Fruit fly (Drosophila melanogaster) whole organism, embryonic: ENCODE measurements around the gene CG8563.
A peak's percentile ranks its signal among the peaks of the same experiment; 100 is the strongest.

Source experiments
- Blimp-1 ChIP-seq: fragments of 200-800 bp; sonication (Bioruptor generic); optimal IDR thresholded peaks from 3 replicates; lab custom pipeline; 2018; ENCODE audit warnings: missing biosample characterization, missing genetic modification characterization, mild to moderate bottlenecking, moderate library complexity, missing genetic modification reagents
- CG11085 ChIP-seq: fragments of 200-800 bp; sonication (Bioruptor generic); IDR thresholded peaks from 2 replicates; pipeline ENCODE4 v1.3.6; 2022; ENCODE audit warnings: missing biosample characterization, missing genetic modification characterization
- CG12071 ChIP-seq: fragments of 200-800 bp; sonication (Bioruptor generic); optimal IDR thresholded peaks from 3 replicates; lab custom pipeline; 2018; ENCODE audit warnings: missing biosample characterization, mild to moderate bottlenecking, missing genetic modification characterization
- CG12391 ChIP-seq: fragments of 200-800 bp; sonication (Bioruptor generic); optimal IDR thresholded peaks from 3 replicates; lab custom pipeline; 2018; ENCODE audit warnings: missing biosample characterization, mild to moderate bottlenecking, missing genetic modification characterization, moderate library complexity
- CG14860 ChIP-seq: fragments of 200-800 bp; sonication (Bioruptor generic); IDR thresholded peaks from 3 replicates; pipeline ENCODE4 v1.3.6; 2022; ENCODE audit warnings: missing biosample characterization, missing genetic modification characterization; ENCODE audit not compliant: partially characterized antibody
- CG17361 ChIP-seq: fragments of 200-800 bp; sonication (Bioruptor generic); IDR thresholded peaks from 3 replicates; pipeline ENCODE4 v1.3.6; 2022; ENCODE audit warnings: missing biosample characterization, missing genetic modification characterization
- CG18599 ChIP-seq: fragments of 200-800 bp; sonication (Bioruptor generic); optimal IDR thresholded peaks from 3 replicates; lab custom pipeline; 2017; ENCODE audit warnings: missing biosample characterization, missing genetic modification characterization, mild to moderate bottlenecking, moderate library complexity, missing genetic modification reagents
- CG18764 ChIP-seq: fragments of 200-800 bp; sonication (Bioruptor generic); optimal IDR thresholded peaks from 3 replicates; lab custom pipeline; 2016; ENCODE audit warnings: missing biosample characterization, missing genetic modification characterization
- CG34422 ChIP-seq: fragments of 200-800 bp; sonication (Bioruptor generic); IDR thresholded peaks from 3 replicates; pipeline ENCODE4 v1.3.6; 2022; ENCODE audit warnings: missing biosample characterization, missing genetic modification characterization
- CG4360 ChIP-seq: fragments of 200-800 bp; sonication (Bioruptor generic); IDR thresholded peaks from 2 replicates; pipeline ENCODE4 v1.3.6; 2022; ENCODE audit warnings: missing biosample characterization, missing genetic modification characterization
- CG6272 ChIP-seq: fragments of 200-800 bp; sonication (Bioruptor generic); IDR thresholded peaks from 2 replicates; pipeline ENCODE4 v1.3.6; 2022; ENCODE audit warnings: missing biosample characterization, missing genetic modification characterization
- CG6654 ChIP-seq: fragments of 200-800 bp; sonication (Bioruptor generic); optimal IDR thresholded peaks from 2 replicates; lab custom pipeline; 2017; ENCODE audit warnings: missing biosample characterization, mild to moderate bottlenecking, missing genetic modification characterization
- CG9215 ChIP-seq: fragments of 200-800 bp; sonication (Bioruptor generic); IDR thresholded peaks from 2 replicates; pipeline ENCODE4 v1.3.6; 2022; ENCODE audit warnings: missing biosample characterization, missing genetic modification characterization
- CG9609 ChIP-seq: fragments of 200-800 bp; sonication (Bioruptor generic); optimal IDR thresholded peaks from 3 replicates; lab custom pipeline; 2016; ENCODE audit warnings: missing biosample characterization, missing genetic modification characterization
- CG9817 ChIP-seq: fragments of 200-800 bp; sonication (Bioruptor generic); optimal IDR thresholded peaks from 2 replicates; lab custom pipeline; 2018; ENCODE audit warnings: missing biosample characterization, mild to moderate bottlenecking, missing genetic modification characterization, moderate library complexity
- CHES-1-like ChIP-seq: fragments of 200-800 bp; sonication (Bioruptor generic); optimal IDR thresholded peaks from 2 replicates; lab custom pipeline; 2016; ENCODE audit warnings: missing biosample characterization, missing genetic modification characterization
- CkIIα-i1 ChIP-seq: fragments of 200-800 bp; sonication (Bioruptor generic); IDR thresholded peaks from 2 replicates; pipeline ENCODE4 v1.3.6; 2022; ENCODE audit warnings: missing biosample characterization, missing genetic modification characterization
- CoRest ChIP-seq: fragments of 200-800 bp; sonication (Bioruptor generic); optimal IDR thresholded peaks from 3 replicates; lab custom pipeline; 2018; ENCODE audit warnings: missing biosample characterization, mild to moderate bottlenecking, missing genetic modification characterization, moderate library complexity
- Dek ChIP-seq: fragments of 200-800 bp; sonication (Bioruptor generic); optimal IDR thresholded peaks from 3 replicates; lab custom pipeline; 2019; ENCODE audit warnings: missing biosample characterization, mild to moderate bottlenecking, missing genetic modification characterization, moderate library complexity
- Dip3 ChIP-seq: fragments of 200-800 bp; sonication (Bioruptor generic); optimal IDR thresholded peaks from 3 replicates; lab custom pipeline; 2016; ENCODE audit warnings: missing biosample characterization, missing genetic modification characterization
- Fer1 ChIP-seq: fragments of 200-800 bp; sonication (Bioruptor generic); optimal IDR thresholded peaks from 2 replicates; lab custom pipeline; 2017; ENCODE audit warnings: missing biosample characterization, mild to moderate bottlenecking, missing genetic modification characterization
- Meics ChIP-seq: fragments of 200-800 bp; sonication (Bioruptor generic); optimal IDR thresholded peaks from 2 replicates; lab custom pipeline; 2017; ENCODE audit warnings: missing biosample characterization, mild to moderate bottlenecking, missing genetic modification characterization
- Mes4 ChIP-seq: fragments of 200-800 bp; sonication (Bioruptor generic); optimal IDR thresholded peaks from 2 replicates; lab custom pipeline; 2016; ENCODE audit warnings: missing biosample characterization, missing genetic modification characterization
- NC2α ChIP-seq: fragments of 200-800 bp; sonication (Bioruptor generic); optimal IDR thresholded peaks from 2 replicates; lab custom pipeline; 2016; ENCODE audit warnings: missing biosample characterization, missing genetic modification characterization
- Side ChIP-seq: fragments of 200-800 bp; sonication (Bioruptor generic); optimal IDR thresholded peaks from 2 replicates; lab custom pipeline; 2016; ENCODE audit warnings: missing biosample characterization, missing genetic modification characterization
- Sry-δ ChIP-seq: fragments of 200-800 bp; sonication (Bioruptor generic); optimal IDR thresholded peaks from 2 replicates; lab custom pipeline; 2016; ENCODE audit warnings: missing biosample characterization, missing genetic modification characterization
- bbx ChIP-seq: fragments of 200-800 bp; sonication (Bioruptor generic); IDR thresholded peaks from 2 replicates; pipeline ENCODE4 v1.3.6; 2022; ENCODE audit warnings: missing biosample characterization, missing genetic modification characterization; ENCODE audit not compliant: partially characterized antibody
- cad ChIP-seq: fragments of >200 bp; optimal IDR thresholded peaks from 2 replicates; lab custom pipeline; 2017; ENCODE audit warnings: missing biosample characterization, missing genetic modification characterization
- crc ChIP-seq: fragments of 200-800 bp; sonication (Bioruptor generic); optimal IDR thresholded peaks from 2 replicates; lab custom pipeline; 2016; ENCODE audit warnings: missing biosample characterization, missing genetic modification characterization
- disco-r ChIP-seq: fragments of 200-800 bp; sonication (Bioruptor generic); optimal IDR thresholded peaks from 2 replicates; lab custom pipeline; 2016; ENCODE audit warnings: missing biosample characterization, missing genetic modification characterization
- en ChIP-seq: fragments of 200-800 bp; sonication (Bioruptor generic); optimal IDR thresholded peaks from 2 replicates; lab custom pipeline; 2016; ENCODE audit warnings: missing biosample characterization, missing genetic modification characterization
- fd102C ChIP-seq: fragments of 200-800 bp; sonication (Bioruptor generic); optimal IDR thresholded peaks from 2 replicates; lab custom pipeline; 2018; ENCODE audit warnings: missing biosample characterization, mild to moderate bottlenecking, missing genetic modification characterization, moderate library complexity
- fd3F ChIP-seq: fragments of 200-800 bp; sonication (Bioruptor generic); optimal IDR thresholded peaks from 2 replicates; lab custom pipeline; 2018; ENCODE audit warnings: missing biosample characterization, mild to moderate bottlenecking, missing genetic modification characterization, moderate library complexity
- gem ChIP-seq: fragments of 200-800 bp; sonication (Bioruptor generic); optimal IDR thresholded peaks from 2 replicates; lab custom pipeline; 2019; ENCODE audit warnings: missing biosample characterization, mild to moderate bottlenecking, missing genetic modification characterization, moderate library complexity
- kni ChIP-seq: fragments of 200-800 bp; sonication (Bioruptor generic); optimal IDR thresholded peaks from 3 replicates; lab custom pipeline; 2017; ENCODE audit warnings: mild to moderate bottlenecking, missing biosample characterization, missing genetic modification reagents, missing genetic modification characterization
- lab ChIP-seq: fragments of 200-800 bp; sonication (Bioruptor generic); optimal IDR thresholded peaks from 3 replicates; lab custom pipeline; 2017; ENCODE audit warnings: missing biosample characterization, missing genetic modification characterization, mild to moderate bottlenecking, moderate library complexity, missing genetic modification reagents
- lbe ChIP-seq: fragments of 200-800 bp; sonication (Bioruptor generic); optimal IDR thresholded peaks from 2 replicates; lab custom pipeline; 2016; ENCODE audit warnings: missing biosample characterization, mild to moderate bottlenecking, missing genetic modification characterization
- lilli ChIP-seq: fragments of 200-800 bp; sonication (Bioruptor generic); optimal IDR thresholded peaks from 3 replicates; lab custom pipeline; 2016; ENCODE audit warnings: missing biosample characterization, missing genetic modification characterization
- nmo ChIP-seq: fragments of 200-800 bp; sonication (Bioruptor generic); optimal IDR thresholded peaks from 2 replicates; lab custom pipeline; 2018; ENCODE audit warnings: missing biosample characterization, mild to moderate bottlenecking, missing genetic modification characterization, moderate library complexity
- nom ChIP-seq: fragments of 200-800 bp; sonication (Bioruptor generic); optimal IDR thresholded peaks from 2 replicates; lab custom pipeline; 2017; ENCODE audit warnings: missing biosample characterization, missing genetic modification characterization, mild to moderate bottlenecking, moderate library complexity, missing genetic modification reagents
- psq ChIP-seq: fragments of 200-800 bp; sonication (Bioruptor generic); optimal IDR thresholded peaks from 2 replicates; lab custom pipeline; 2017; ENCODE audit warnings: missing biosample characterization, missing genetic modification characterization
- row ChIP-seq: fragments of 200-800 bp; sonication (Bioruptor generic); IDR thresholded peaks from 3 replicates; pipeline ENCODE4 v1.3.6; 2022; ENCODE audit warnings: missing biosample characterization, missing genetic modification characterization
- schlank ChIP-seq: fragments of 200-800 bp; sonication (Bioruptor generic); optimal IDR thresholded peaks from 2 replicates; lab custom pipeline; 2018; ENCODE audit warnings: missing biosample characterization, mild to moderate bottlenecking, missing genetic modification characterization
- sens-2 ChIP-seq: fragments of 200-800 bp; sonication (Bioruptor generic); IDR thresholded peaks from 2 replicates; pipeline ENCODE4 v1.3.6; 2022; ENCODE audit warnings: missing biosample characterization, missing genetic modification characterization
- shn ChIP-seq: fragments of 200-800 bp; sonication (Bioruptor generic); optimal IDR thresholded peaks from 3 replicates; lab custom pipeline; 2016; ENCODE audit warnings: missing biosample characterization, missing genetic modification characterization
- tap ChIP-seq: fragments of 200-800 bp; optimal IDR thresholded peaks from 3 replicates; lab custom pipeline; 2019; ENCODE audit warnings: missing biosample characterization, mild to moderate bottlenecking, missing genetic modification characterization, moderate library complexity
- trem ChIP-seq: fragments of 200-800 bp; optimal IDR thresholded peaks from 3 replicates; lab custom pipeline; 2019; ENCODE audit warnings: missing biosample characterization, mild to moderate bottlenecking, missing genetic modification characterization, moderate library complexity
- unc-4 ChIP-seq: fragments of 200-800 bp; sonication (Bioruptor generic); IDR thresholded peaks from 2 replicates; pipeline ENCODE4 v1.3.6; 2022; ENCODE audit warnings: missing biosample characterization, missing genetic modification characterization; ENCODE audit not compliant: partially characterized antibody
- zen2 ChIP-seq: fragments of 200-800 bp; sonication (Bioruptor generic); IDR thresholded peaks from 3 replicates; pipeline ENCODE4 v1.3.6; 2022; ENCODE audit warnings: missing biosample characterization, missing genetic modification characterization; ENCODE audit not compliant: partially characterized antibody

CG8563 gene

DNA sequence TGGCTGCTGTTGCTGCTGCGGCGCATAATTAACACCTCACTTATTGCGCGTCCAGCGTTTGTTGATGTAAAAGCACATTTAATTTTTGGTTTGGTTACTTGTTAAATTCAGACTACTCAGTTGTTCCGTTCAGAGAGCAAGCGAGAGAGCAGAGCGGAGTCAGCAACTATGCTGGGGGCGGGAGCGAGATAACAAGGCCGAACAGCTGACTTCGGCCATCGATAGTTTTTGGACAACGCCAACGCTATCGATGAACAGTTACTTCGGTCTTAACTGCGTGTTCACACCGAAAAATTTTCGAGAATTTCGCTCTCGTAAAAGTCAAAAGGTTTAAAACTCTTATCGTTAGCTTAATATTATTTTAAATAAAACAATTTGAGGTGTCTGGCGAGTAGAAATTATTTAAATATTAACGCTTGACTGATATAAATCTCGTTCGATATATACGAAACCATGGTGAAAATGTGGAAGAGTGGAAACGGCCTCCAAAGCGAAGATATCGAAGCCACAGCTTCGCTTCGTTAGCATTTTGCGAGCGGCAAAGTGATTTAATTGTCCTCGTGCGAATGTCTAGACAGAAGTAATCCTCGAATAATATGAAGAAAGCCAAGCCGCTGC, 9.1 kb upstream of the CG8563 start, which contains the start of the genes SMSr and smid (continued):
- TF ChIP-seq shn = peak; percentile 35
- peak; percentile 40 for TF ChIP-seq CG18764
- TF ChIP-seq nom (GFP tag; lab: Kevin White, UChicago) = peak; percentile 38
- TF ChIP-seq kni (GFP tag; lab: Kevin White, UChicago) = peak; percentile 47
- TF ChIP-seq nmo (GFP tag; lab: Kevin White, UChicago) = peak; percentile 85
- peak; percentile 58 for TF ChIP-seq CG11085
- no peak for TF ChIP-seq CG4360 (GFP tag; lab: Robert Waterston, UW)
- no peak for TF ChIP-seq cad (GFP tag; lab: Kevin White, UChicago)
- peak; percentile 82 for TF ChIP-seq gem (tag; lab: Kevin White, UChicago)
- peak; percentile 17 for TF ChIP-seq lbe (GFP tag; lab: Kevin White, UChicago)
- TF ChIP-seq sens-2 (GFP tag; lab: Robert Waterston, UW) = 0 out of 2 replicates have a peak, but pooled peaks have one; percentile 22
- peak; percentile 80 for TF ChIP-seq CG12391 (tag; lab: Kevin White, UChicago)
- TF ChIP-seq bbx = peak; percentile 83
- no peak for TF ChIP-seq Side (GFP tag; lab: Kevin White, UChicago)
- no peak for TF ChIP-seq psq (GFP tag; lab: Kevin White, UChicago)
- TF ChIP-seq fd3F (GFP tag; lab: Kevin White, UChicago) = peak; percentile 3
- TF ChIP-seq CG12071 (GFP tag; lab: Kevin White, UChicago) = no peak
- TF ChIP-seq trem (tag; lab: Kevin White, UChicago) = peak; percentile 85
- peak; percentile 92 for TF ChIP-seq row
- peak; percentile 33 for TF ChIP-seq Fer1 (GFP tag; lab: Kevin White, UChicago)
- TF ChIP-seq zen2 (GFP tag; lab: Robert Waterston, UW) = peak; percentile 53; the same call in 2 of the 3 replicates
- TF ChIP-seq lilli (GFP tag; lab: Kevin White, UChicago) = peak; percentile 81
- TF ChIP-seq lab = peak; percentile 51
- TF ChIP-seq NC2α (GFP tag; lab: Kevin White, UChicago) = no peak
- no peak for TF ChIP-seq CG6272 (GFP tag; lab: Robert Waterston, UW)
- peak; percentile 48 for TF ChIP-seq Dek (tag; lab: Kevin White, UChicago)
- peak; percentile 55 for TF ChIP-seq Meics
- no peak for TF ChIP-seq CkIIα-i1
- TF ChIP-seq CHES-1-like (GFP tag; lab: Kevin White, UChicago) = no peak
- no peak for TF ChIP-seq Blimp-1
- peak; percentile 20 for TF ChIP-seq CG9609 (GFP tag; lab: Kevin White, UChicago)
- TF ChIP-seq fd102C (GFP tag; lab: Kevin White, UChicago) = no peak
- peak; percentile 15 for TF ChIP-seq crc (GFP tag; lab: Kevin White, UChicago)
- TF ChIP-seq CG6654 (GFP tag; lab: Kevin White, UChicago) = no peak
- no peak for TF ChIP-seq Mes4
- no peak for TF ChIP-seq schlank (tag; lab: Kevin White, UChicago)
- TF ChIP-seq CoRest (tag; lab: Kevin White, UChicago) = peak; percentile 79
- TF ChIP-seq Sry-δ (GFP tag; lab: Kevin White, UChicago) = peak; percentile 77
- TF ChIP-seq disco-r (GFP tag; lab: Kevin White, UChicago) = no peak
- peak; percentile 91 for TF ChIP-seq unc-4
- TF ChIP-seq tap (tag; lab: Kevin White, UChicago) = no peak
- no peak for TF ChIP-seq en (GFP tag; lab: Kevin White, UChicago)
- no peak for TF ChIP-seq CG34422 (GFP tag; lab: Robert Waterston, UW)
- TF ChIP-seq Dip3 (GFP tag; lab: Kevin White, UChicago) = peak; percentile 62
- TF ChIP-seq CG14860 (GFP tag; lab: Robert Waterston, UW) = peak; percentile 90
- peak; percentile 67 for TF ChIP-seq CG9817 (tag; lab: Kevin White, UChicago)
- TF ChIP-seq CG18599 (GFP tag; lab: Kevin White, UChicago) = peak; percentile 67
- TF ChIP-seq CG9215 (GFP tag; lab: Robert Waterston, UW) = no peak; the same call in 1 of the 2 replicates
- TF ChIP-seq CG17361 (GFP tag; lab: Robert Waterston, UW) = peak; percentile 82
